Worm (Caenorhabditis elegans) whole organism, L1 larva: Measurements from ENCODE around the gene C23F12.9.
A peak's percentile ranks its signal among the peaks of the same experiment; 100 is the strongest.

Experiments used
- C16A3.4 ChIP-seq: fragments of 150-350 bp; optimal IDR thresholded peaks from 2 replicates; lab custom pipeline; 2014; ENCODE audit warnings: missing biosample characterization, missing genetic modification characterization
- F16B12.6 ChIP-seq: fragments of 150-350 bp; optimal IDR thresholded peaks from 2 replicates; lab custom pipeline; 2014; ENCODE audit warnings: missing biosample characterization, missing genetic modification characterization
- aha-1 ChIP-seq: fragments of 150-350 bp; optimal IDR thresholded peaks from 2 replicates; lab custom pipeline; 2014; ENCODE audit warnings: missing biosample characterization, missing genetic modification characterization
- alr-1 ChIP-seq: fragments of 200-800 bp; sonication (Bioruptor generic); optimal IDR thresholded peaks from 2 replicates; lab custom pipeline; 2018; ENCODE audit warnings: borderline replicate concordance, mild to moderate bottlenecking, missing genetic modification characterization, missing compliant biosample characterization
- ama-1 ChIP-seq: fragments of 150-350 bp; optimal IDR thresholded peaks from 2 replicates; lab custom pipeline; 2014
- blmp-1 ChIP-seq: fragments of 150-350 bp; optimal IDR thresholded peaks from 2 replicates; lab custom pipeline; 2014; ENCODE audit warnings: missing biosample characterization, missing genetic modification characterization
- dpl-1 ChIP-seq, 3 experiments: fragments of 150-350 bp in 2 of 3; sonication (generic microtip) in 1 of 3; optimal IDR thresholded peaks; 2 replicates each; lab custom pipeline; 2014 to 2017; ENCODE audit warnings: missing biosample characterization in 3 of 3, missing genetic modification characterization in 3 of 3, missing genetic modification reagents in 3 of 3
- efl-1 ChIP-seq, 4 experiments: fragments of 150-350 bp; optimal IDR thresholded peaks in 3 of 4; peaks in 1 of 4; 1 replicate in 1 of 4; 2 replicates in 3 of 4; lab custom pipeline; 2014; ENCODE audit warnings: missing biosample characterization in 2 of 4, missing genetic modification characterization in 2 of 4, missing genetic modification reagents in 2 of 4
- efl-3 ChIP-seq: fragments of 200-800 bp; sonication (Bioruptor generic); optimal IDR thresholded peaks from 2 replicates; lab custom pipeline; 2018; ENCODE audit warnings: mild to moderate bottlenecking, missing genetic modification characterization, missing compliant biosample characterization
- elt-3 ChIP-seq, 6 experiments: fragments of 150-350 bp in 1 of 6; sonication (generic microtip); optimal IDR thresholded peaks; 2 replicates each; lab custom pipeline; 2017 to 2018; ENCODE audit warnings: missing biosample characterization in 6 of 6, missing genetic modification characterization in 6 of 6, inconsistent platforms in 1 of 6
- ets-5 ChIP-seq: fragments of 200-800 bp; sonication (Bioruptor generic); IDR thresholded peaks from 2 replicates; pipeline ENCODE4 v1.3.6; 2022; ENCODE audit warnings: missing genetic modification characterization, missing compliant biosample characterization
- grh-1 ChIP-seq: fragments of 200-800 bp; sonication (Bioruptor generic); IDR thresholded peaks from 2 replicates; pipeline ENCODE4 v1.3.6; 2022; ENCODE audit warnings: missing genetic modification reagents, missing genetic modification characterization, missing compliant biosample characterization
- irx-1 ChIP-seq: sonication (generic microtip); optimal IDR thresholded peaks from 2 replicates; lab custom pipeline; 2016; ENCODE audit warnings: missing genetic modification characterization, missing compliant biosample characterization
- isw-1 ChIP-seq: fragments of 200-800 bp; sonication (Bioruptor generic); IDR thresholded peaks from 2 replicates; pipeline ENCODE4 v1.3.6; 2022; ENCODE audit warnings: missing genetic modification characterization, missing compliant biosample characterization
- jun-1 ChIP-seq: fragments of 150-350 bp; optimal IDR thresholded peaks from 2 replicates; lab custom pipeline; 2014; ENCODE audit warnings: missing biosample characterization, missing genetic modification reagents, missing genetic modification characterization
- lin-14 ChIP-seq: fragments of 200-800 bp; sonication (Bioruptor generic); optimal IDR thresholded peaks from 2 replicates; lab custom pipeline; 2018; ENCODE audit warnings: mild to moderate bottlenecking, missing genetic modification characterization, moderate library complexity, missing compliant biosample characterization
- lin-35 ChIP-seq, 2 experiments: fragments of 150-350 bp; optimal IDR thresholded peaks; 2 replicates each; lab custom pipeline; 2014; ENCODE audit warnings: missing biosample characterization in 2 of 2, missing genetic modification characterization in 2 of 2, missing genetic modification reagents in 2 of 2
- lin-39 ChIP-seq: fragments of 150-350 bp; optimal IDR thresholded peaks from 2 replicates; lab custom pipeline; 2014; ENCODE audit warnings: missing biosample characterization, missing genetic modification reagents, missing genetic modification characterization
- lsy-2 ChIP-seq, 2 experiments: fragments of 150-350 bp; optimal IDR thresholded peaks; 2 replicates each; lab custom pipeline; 2014; ENCODE audit warnings: missing biosample characterization in 2 of 2, missing genetic modification characterization in 2 of 2
- mab-9 ChIP-seq: fragments of 200-800 bp; sonication (Bioruptor generic); IDR thresholded peaks from 2 replicates; pipeline ENCODE4 v1.3.6; 2022; ENCODE audit warnings: missing genetic modification reagents, missing genetic modification characterization, missing compliant biosample characterization
- mep-1 ChIP-seq: fragments of 150-350 bp; optimal IDR thresholded peaks from 2 replicates; lab custom pipeline; 2014; ENCODE audit warnings: missing biosample characterization, missing genetic modification characterization
- nhr-11 ChIP-seq: fragments of 150-350 bp; optimal IDR thresholded peaks from 2 replicates; lab custom pipeline; 2014; ENCODE audit warnings: missing biosample characterization, missing genetic modification characterization
- nhr-12 ChIP-seq: sonication (generic microtip); optimal IDR thresholded peaks from 2 replicates; lab custom pipeline; 2017; ENCODE audit warnings: missing biosample characterization, missing genetic modification characterization
- nhr-19 ChIP-seq: fragments of 200-800 bp; sonication (Bioruptor generic); conservative IDR thresholded peaks from 2 replicates; pipeline ENCODE4 v1.3.6; 2022; ENCODE audit warnings: missing genetic modification characterization, missing compliant biosample characterization
- nhr-20 ChIP-seq: sonication (generic microtip); optimal IDR thresholded peaks from 2 replicates; lab custom pipeline; 2016; ENCODE audit warnings: mild to moderate bottlenecking, missing genetic modification characterization, missing compliant biosample characterization
- nhr-71 ChIP-seq: sonication (generic microtip); optimal IDR thresholded peaks from 2 replicates; lab custom pipeline; 2016; ENCODE audit warnings: mild to moderate bottlenecking, missing genetic modification characterization, moderate library complexity, missing compliant biosample characterization
- nhr-85 ChIP-seq: sonication (generic microtip); peaks from one replicate; lab custom pipeline; 2016; ENCODE audit warnings: missing genetic modification characterization, inconsistent platforms, missing compliant biosample characterization
- nhr-90 ChIP-seq: sonication (generic microtip); optimal IDR thresholded peaks from 2 replicates; lab custom pipeline; 2016; ENCODE audit warnings: mild to moderate bottlenecking, missing genetic modification characterization, missing compliant biosample characterization; ENCODE audit not compliant: poor library complexity
- pax-3 ChIP-seq: fragments of 200-800 bp; sonication (Bioruptor generic); optimal IDR thresholded peaks from 2 replicates; lab custom pipeline; 2018; ENCODE audit warnings: mild to moderate bottlenecking, missing genetic modification characterization, moderate library complexity, missing compliant biosample characterization
- pqm-1 ChIP-seq: sonication (generic microtip); optimal IDR thresholded peaks from 3 replicates; lab custom pipeline; 2017; ENCODE audit warnings: missing biosample characterization, missing genetic modification characterization
- skn-1 ChIP-seq: fragments of 150-350 bp; optimal IDR thresholded peaks from 2 replicates; lab custom pipeline; 2014; ENCODE audit warnings: missing biosample characterization, missing genetic modification characterization
- snu-23 ChIP-seq: sonication (generic microtip); optimal IDR thresholded peaks from 2 replicates; lab custom pipeline; 2016; ENCODE audit warnings: missing genetic modification characterization, missing compliant biosample characterization
- sox-4 ChIP-seq: sonication (generic microtip); optimal IDR thresholded peaks from 2 replicates; lab custom pipeline; 2016; ENCODE audit warnings: missing genetic modification characterization, missing compliant biosample characterization
- sptf-1 ChIP-seq: fragments of 150-350 bp; optimal IDR thresholded peaks from 2 replicates; lab custom pipeline; 2014; ENCODE audit warnings: missing biosample characterization, missing genetic modification characterization
- vab-15 ChIP-seq: sonication (generic microtip); optimal IDR thresholded peaks from 2 replicates; lab custom pipeline; 2017; ENCODE audit warnings: missing genotype, mild to moderate bottlenecking, missing genetic modification characterization, missing compliant biosample characterization
- xbp-1 ChIP-seq: sonication (generic microtip); optimal IDR thresholded peaks from 2 replicates; lab custom pipeline; 2016; ENCODE audit warnings: missing genetic modification characterization, missing compliant biosample characterization
- zag-1 ChIP-seq: fragments of 150-350 bp; optimal IDR thresholded peaks from 2 replicates; lab custom pipeline; 2014; ENCODE audit warnings: missing biosample characterization, missing genetic modification characterization
- ztf-11 ChIP-seq, 2 experiments: sonication (generic microtip); optimal IDR thresholded peaks; 2 replicates each; lab custom pipeline; 2016 to 2017; ENCODE audit warnings: missing genetic modification characterization in 2 of 2, missing biosample characterization in 1 of 2, missing compliant biosample characterization in 1 of 2

Gene C23F12.9

ce11 chrX:9391345-9391744 is 2.5 kb upstream of the C23F12.9 start, which contains the start of gene C23F12.3:
C23F12.3 (plus strand) TSS chrX:9391645.
- TF ChIP-seq zag-1 (no peak), sptf-1 (no peak), isw-1 (GFP tag; lab: Robert Waterston, UW) (no peak), aha-1 (no peak), ets-5 (no peak), dpl-1 (GFP tag; optimal IDR thresholded peaks at IDR 0.05; lab: Kevin White, UChicago) (no peak)

- TF ChIP-seq lin-35 (GFP tag; optimal IDR thresholded peaks at IDR 0.05; lab: Kevin White, UChicago), result no peak
- TF ChIP-seq jun-1 (tag; lab: Kevin White, UChicago), result no peak
- TF ChIP-seq efl-1 (optimal IDR thresholded peaks at IDR 0.05; lab: Kevin White, UChicago), result no peak
- TF ChIP-seq efl-1 (GFP tag; optimal IDR thresholded peaks at IDR 0.05 in 1 of 2; lab: Kevin White, UChicago), result no peak
- no peak for TF ChIP-seq isw-1 (GFP tag; lab: Robert Waterston, UW)
- no peak for TF ChIP-seq ama-1
- TF ChIP-seq C16A3.4, result no peak
- TF ChIP-seq nhr-12, result no peak
- no peak for TF ChIP-seq F16B12.6 (tag; lab: Kevin White, UChicago)
- TF ChIP-seq irx-1 (tag; lab: Kevin White, UChicago), result no peak
- TF ChIP-seq nhr-11 (tag; lab: Kevin White, UChicago), result no peak
- no peak for TF ChIP-seq xbp-1
- TF ChIP-seq pqm-1 (tag; lab: Kevin White, UChicago), result no peak
Observed at ce11 chrX:9397401-9397800, 3.6 kb downstream of the C23F12.9 start, which contains the start of gene fln-2. fln-2 (plus strand) TSS chrX:9397701.

ce11 chrX:9401963-9402362 is 8.1 kb downstream of the C23F12.9 start:
- TF ChIP-seq blmp-1 (tag; lab: Kevin White, UChicago) (peak; percentile 92), lin-39 (tag; lab: Kevin White, UChicago) (no peak), skn-1 (tag; lab: Kevin White, UChicago) (no peak), elt-3 (tag; optimal IDR thresholded peaks at IDR 0.05; lab: Kevin White, UChicago) (peak in 1 of 6 experiments; percentile 48)

ce11 chrX:9402464-9402863 is 8.6 kb downstream of the C23F12.9 start:
- TF ChIP-seq vab-15 (tag; lab: Kevin White, UChicago) (no peak), blmp-1 (tag; lab: Kevin White, UChicago) (peak; percentile 40), nhr-11 (tag; lab: Kevin White, UChicago) (no peak), lin-14 (GFP tag; lab: Kevin White, UChicago) (peak; percentile 59), nhr-85 (tag; lab: Kevin White, UChicago) (peak; percentile 75)

ce11 chrX:9403622-9404255 is 9.9 kb downstream of the C23F12.9 start:
- TF ChIP-seq pax-3 (tag; lab: Kevin White, UChicago), result no peak
- TF ChIP-seq lin-14 (GFP tag; lab: Kevin White, UChicago), result peak; percentile 68
- TF ChIP-seq alr-1 (tag; lab: Kevin White, UChicago), result no peak
- TF ChIP-seq mab-9, result no peak
- TF ChIP-seq ztf-11 (tag; optimal IDR thresholded peaks at IDR 0.05; lab: Kevin White, UChicago), result no peak
- TF ChIP-seq elt-3 (tag; optimal IDR thresholded peaks at IDR 0.05; lab: Kevin White, UChicago), result peak in 5 of 6 experiments; percentile 40 to 82 (median 52)
- TF ChIP-seq nhr-20 (tag; lab: Kevin White, UChicago), result peak; percentile 1
- TF ChIP-seq lsy-2 (tag; optimal IDR thresholded peaks at IDR 0.05; lab: Kevin White, UChicago), result peak; percentile 14 to 20
- no peak for TF ChIP-seq ets-5
- peak in 1 of 2 experiments; percentile 46 for TF ChIP-seq lin-35 (GFP tag; optimal IDR thresholded peaks at IDR 0.05; lab: Kevin White, UChicago)
- TF ChIP-seq skn-1 (tag; lab: Kevin White, UChicago), result no peak
- TF ChIP-seq nhr-71, result peak; percentile 37
- TF ChIP-seq snu-23 (GFP tag; lab: Kevin White, UChicago), result peak; percentile 35
- TF ChIP-seq nhr-19 (GFP tag; lab: Robert Waterston, UW), result 0 out of 2 replicates have a peak, but pooled peaks have one; percentile 12
- TF ChIP-seq mep-1 (tag; lab: Kevin White, UChicago), result peak; percentile 37
- TF ChIP-seq efl-3 (GFP tag; lab: Kevin White, UChicago), result no peak
- TF ChIP-seq lin-39 (tag; lab: Kevin White, UChicago), result no peak
- peak; percentile 93 for TF ChIP-seq nhr-85 (tag; lab: Kevin White, UChicago)
- TF ChIP-seq grh-1 (GFP tag; lab: Robert Waterston, UW), result peak; percentile 48; the same call in 1 of the 2 replicates
- no peak for TF ChIP-seq sox-4 (tag; lab: Kevin White, UChicago)
- peak; percentile 55 for TF ChIP-seq irx-1 (tag; lab: Kevin White, UChicago)
- peak; percentile 57 for TF ChIP-seq nhr-90 (tag; lab: Kevin White, UChicago)
- TF ChIP-seq blmp-1 (tag; lab: Kevin White, UChicago), result peak; percentile 67
